Worm (Caenorhabditis elegans): ENCODE data around the gene hpo-34.

The hpo-34 gene

DNA sequence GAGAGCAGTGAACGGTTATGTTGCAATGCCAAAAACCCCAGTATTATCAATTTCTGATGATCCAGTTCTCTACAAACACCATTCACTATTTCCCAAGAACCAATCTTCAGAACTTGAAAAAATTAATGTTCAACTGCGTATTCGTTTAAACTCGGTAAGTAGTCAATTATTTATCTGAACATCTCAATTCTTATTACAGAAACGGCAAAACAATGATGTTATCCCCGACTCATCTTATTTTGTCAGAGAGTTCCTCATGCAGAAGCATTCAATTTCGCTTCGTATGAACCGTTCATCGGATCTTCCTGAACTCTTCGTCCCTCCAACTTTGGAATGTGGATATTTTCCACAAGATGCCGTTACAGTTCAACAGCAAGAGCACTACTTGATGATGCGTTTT is 4.8 kb upstream of the hpo-34 start:
- TF ChIP-seq snpc-4 (tag; optimal IDR thresholded peaks at IDR 0.05) (no peak), fkh-2 (tag; optimal IDR thresholded peaks at IDR 0.05) (no peak), nhr-23 (tag; optimal IDR thresholded peaks at IDR 0.05) (no peak), elt-2 (tag; optimal IDR thresholded peaks at IDR 0.05) (no peak), nfya-1 (tag; optimal IDR thresholded peaks at IDR 0.05; ENCODE audit: insufficient read depth) (no peak)

DNA sequence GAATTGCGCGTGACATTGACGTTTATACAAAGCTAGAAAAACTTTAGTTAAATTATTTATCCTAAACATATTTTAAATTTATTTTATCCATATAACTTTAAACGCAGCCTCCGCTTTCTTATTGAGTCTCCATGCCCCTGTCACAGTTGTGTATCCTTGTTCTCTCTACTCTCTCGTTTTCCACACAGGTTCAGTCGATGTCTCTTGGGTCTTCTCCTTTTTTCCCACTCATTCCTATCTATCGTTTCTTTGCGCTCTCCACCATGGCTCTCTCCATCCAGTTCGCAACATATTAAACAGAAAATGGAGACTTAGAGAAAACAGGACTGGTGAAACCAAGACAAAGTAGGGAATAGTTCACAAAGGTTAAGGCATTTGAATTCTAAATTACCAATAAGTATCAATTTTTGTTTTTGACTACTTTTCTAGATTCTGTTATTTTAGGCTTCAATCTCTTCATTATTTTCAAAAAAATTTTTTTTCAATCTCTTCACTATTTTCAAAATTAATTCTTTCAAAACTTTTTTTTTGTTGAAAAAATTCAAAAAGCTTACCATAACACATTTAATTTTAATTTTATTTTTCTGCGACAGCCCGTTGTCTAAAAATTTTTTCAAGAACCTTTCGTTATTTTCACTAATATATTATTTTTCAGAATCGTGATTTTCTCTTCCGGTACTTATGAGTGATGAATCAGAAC is 3.3 kb upstream of the hpo-34 start, which contains the start of gene sdc-2:
Gene sdc-2 (plus strand): TSS at position 650 of the 700 bp plus-strand sequence.
- TF ChIP-seq nhr-25 (tag; optimal IDR thresholded peaks at IDR 0.05), result peak; percentile 51
- peak; percentile 83 for TF ChIP-seq nfya-1 (tag; optimal IDR thresholded peaks at IDR 0.05; ENCODE audit: insufficient read depth)
- TF ChIP-seq lin-39 (tag; optimal IDR thresholded peaks at IDR 0.05), result peak; percentile 54
- peak; percentile 82 for TF ChIP-seq ceh-28 (tag; optimal IDR thresholded peaks at IDR 0.05)
- peak; percentile 89 for TF ChIP-seq skn-1 (tag; optimal IDR thresholded peaks at IDR 0.05)
- TF ChIP-seq elt-1 (tag; optimal IDR thresholded peaks at IDR 0.05), result peak; percentile 2
- TF ChIP-seq fkh-2 (tag; optimal IDR thresholded peaks at IDR 0.05), result no peak
- peak; percentile 66 for TF ChIP-seq nhr-77 (tag; optimal IDR thresholded peaks at IDR 0.05)
- peak; percentile 23 for TF ChIP-seq egl-27 (tag; optimal IDR thresholded peaks at IDR 0.05)
- peak; percentile 69 for TF ChIP-seq nhr-43 (tag; optimal IDR thresholded peaks at IDR 0.05; ENCODE audit: poor library complexity, severe bottlenecking)
- TF ChIP-seq ceh-16 (tag; optimal IDR thresholded peaks at IDR 0.05), result no peak
- no peak for TF ChIP-seq snpc-4 (tag; optimal IDR thresholded peaks at IDR 0.05)
- peak; percentile 47 for TF ChIP-seq R02D3.7 (tag; optimal IDR thresholded peaks at IDR 0.05)
- no peak for TF ChIP-seq mdl-1 (tag; optimal IDR thresholded peaks at IDR 0.05)
- TF ChIP-seq pqm-1 (tag; optimal IDR thresholded peaks at IDR 0.05), result peak; percentile 48
- TF ChIP-seq ceh-82 (tag; optimal IDR thresholded peaks at IDR 0.05), result peak; percentile 14
- TF ChIP-seq jun-1 (tag; optimal IDR thresholded peaks at IDR 0.05), result peak; percentile 84
- TF ChIP-seq elt-2 (tag; optimal IDR thresholded peaks at IDR 0.05), result peak; percentile 68
- TF ChIP-seq egl-5 (tag; optimal IDR thresholded peaks at IDR 0.05), result peak; percentile 69
- TF ChIP-seq hmg-11 (tag; optimal IDR thresholded peaks at IDR 0.05), result peak; percentile 86
- no peak for TF ChIP-seq ama-1 (optimal IDR thresholded peaks at IDR 0.05)
- peak in 1 of 3 experiments; percentile 52 for TF ChIP-seq elt-3 (tag; optimal IDR thresholded peaks at IDR 0.05)
- no peak for TF ChIP-seq tbx-2 (tag; optimal IDR thresholded peaks at IDR 0.05)
- TF ChIP-seq nhr-23 (tag; optimal IDR thresholded peaks at IDR 0.05), result peak; percentile 90
- TF ChIP-seq ceh-9 (tag; optimal IDR thresholded peaks at IDR 0.05), result no peak
- no peak for TF ChIP-seq lin-15B (tag; optimal IDR thresholded peaks at IDR 0.05)

DNA sequence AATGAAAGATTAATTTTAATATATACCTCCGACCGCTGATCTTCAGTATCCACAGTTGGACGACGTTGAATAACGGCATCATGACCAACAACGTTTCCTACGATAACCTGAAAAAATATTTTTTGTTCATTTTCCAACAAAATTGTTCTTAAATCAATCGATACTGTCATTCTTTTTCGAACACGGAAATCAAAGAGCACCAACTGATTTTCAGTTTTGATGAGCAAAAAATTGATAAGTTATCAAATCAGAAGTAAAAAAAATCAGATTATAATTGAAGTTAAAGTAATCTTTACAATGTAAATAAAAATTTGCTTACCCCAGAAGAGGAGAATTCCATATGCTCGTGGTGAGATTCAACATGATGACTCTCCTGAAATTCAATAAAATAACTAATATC is 451 bp downstream of the hpo-34 start:
- TF ChIP-seq elt-2 (tag; optimal IDR thresholded peaks at IDR 0.05) (peak; percentile 57), unc-62 (GFP tag; optimal IDR thresholded peaks at IDR 0.05) (no peak), nhr-77 (tag; optimal IDR thresholded peaks at IDR 0.05) (no peak), nhr-25 (tag; optimal IDR thresholded peaks at IDR 0.05) (no peak), pha-4 (tag; optimal IDR thresholded peaks at IDR 0.05) (peak; percentile 40), ZK546.5 (tag; optimal IDR thresholded peaks at IDR 0.05) (no peak), egl-27 (tag; optimal IDR thresholded peaks at IDR 0.05) (no peak), elt-1 (tag; optimal IDR thresholded peaks at IDR 0.05) (no peak), ceh-28 (tag; optimal IDR thresholded peaks at IDR 0.05) (peak; percentile 26), nhr-43 (tag; optimal IDR thresholded peaks at IDR 0.05; ENCODE audit: poor library complexity, severe bottlenecking) (no peak), nhr-23 (tag; optimal IDR thresholded peaks at IDR 0.05) (no peak), snpc-4 (tag; optimal IDR thresholded peaks at IDR 0.05) (no peak), ztf-4 (tag; optimal IDR thresholded peaks at IDR 0.05) (no peak), zag-1 (tag; optimal IDR thresholded peaks at IDR 0.05) (no peak), R02D3.7 (tag; optimal IDR thresholded peaks at IDR 0.05) (no peak), pqm-1 (tag; optimal IDR thresholded peaks at IDR 0.05) (peak; percentile 19), nhr-237 (tag; optimal IDR thresholded peaks at IDR 0.05) (no peak)

DNA sequence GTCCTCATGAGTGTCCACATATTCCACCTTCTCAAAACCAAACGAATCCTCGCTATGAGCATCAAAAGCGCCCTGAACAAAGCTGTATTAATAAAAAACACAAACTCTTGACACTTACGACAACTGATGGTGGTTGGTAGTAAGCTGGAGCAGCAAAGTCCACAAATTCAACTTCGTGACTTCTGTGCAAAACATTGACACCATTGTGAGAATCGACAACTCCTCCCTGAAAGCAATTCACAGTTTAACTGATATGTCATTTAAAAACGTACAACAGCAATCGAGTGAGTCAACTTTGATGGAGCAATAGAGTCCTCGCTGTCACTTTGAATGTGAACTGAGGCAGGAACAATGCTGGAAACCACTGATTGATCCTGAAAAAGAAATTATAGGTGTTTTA is 1.4 kb downstream of the hpo-34 start:
- TF ChIP-seq hmg-11 (tag; optimal IDR thresholded peaks at IDR 0.05) (no peak), fos-1 (tag; optimal IDR thresholded peaks at IDR 0.05) (no peak), tbx-2 (tag; optimal IDR thresholded peaks at IDR 0.05) (no peak), zag-1 (tag; optimal IDR thresholded peaks at IDR 0.05) (no peak), pqm-1 (tag; optimal IDR thresholded peaks at IDR 0.05) (no peak), unc-62 (GFP tag; optimal IDR thresholded peaks at IDR 0.05) (no peak), egl-27 (tag; optimal IDR thresholded peaks at IDR 0.05) (no peak), nhr-28 (tag; optimal IDR thresholded peaks at IDR 0.05) (no peak), snpc-4 (tag; optimal IDR thresholded peaks at IDR 0.05) (no peak), eor-1 (tag; optimal IDR thresholded peaks at IDR 0.05) (no peak), ceh-82 (tag; optimal IDR thresholded peaks at IDR 0.05) (no peak), nhr-23 (tag; optimal IDR thresholded peaks at IDR 0.05) (no peak), aly-2 (tag; optimal IDR thresholded peaks at IDR 0.05) (no peak), pha-4 (tag; optimal IDR thresholded peaks at IDR 0.05) (no peak), unc-39 (tag; optimal IDR thresholded peaks at IDR 0.05) (no peak)

Data from whole organism, L3 larva.